Fruit fly (Drosophila melanogaster) whole organism, prepupa: ENCODE data around the gene CG32454.

ENCODE experiments used
- CG10631 ChIP-seq: fragments of 200-800 bp; sonication (Bioruptor generic); optimal IDR thresholded peaks from 2 replicates; lab custom pipeline; 2016; ENCODE audit warnings: missing biosample characterization, missing genetic modification characterization
- CG3032 ChIP-seq: fragments of 200-800 bp; optimal IDR thresholded peaks from 2 replicates; lab custom pipeline; 2019; ENCODE audit warnings: missing biosample characterization, mild to moderate bottlenecking, missing genetic modification characterization, moderate library complexity
- CG32006 ChIP-seq: fragments of 200-800 bp; sonication (Bioruptor generic); optimal IDR thresholded peaks from 3 replicates; lab custom pipeline; 2017; ENCODE audit warnings: missing biosample characterization, mild to moderate bottlenecking, missing genetic modification characterization
- CG8319 ChIP-seq: fragments of 200-800 bp; sonication (Bioruptor generic); optimal IDR thresholded peaks from 3 replicates; lab custom pipeline; 2016; ENCODE audit warnings: missing biosample characterization, missing genetic modification characterization
- Eip75B ChIP-seq: fragments of 200-800 bp; sonication (Bioruptor generic); optimal IDR thresholded peaks from 3 replicates; lab custom pipeline; 2016; ENCODE audit warnings: missing biosample characterization, missing genetic modification characterization
- Hr39 ChIP-seq: fragments of 200-800 bp; sonication (Bioruptor generic); optimal IDR thresholded peaks from 2 replicates; lab custom pipeline; 2016; ENCODE audit warnings: missing biosample characterization, missing genetic modification characterization
- Lpt ChIP-seq: fragments of 200-800 bp; sonication (Bioruptor generic); optimal IDR thresholded peaks from 3 replicates; lab custom pipeline; 2016; ENCODE audit warnings: missing biosample characterization, missing genetic modification characterization
- Sox102F ChIP-seq: fragments of 200-800 bp; sonication (Bioruptor generic); optimal IDR thresholded peaks from 2 replicates; lab custom pipeline; 2016; ENCODE audit warnings: missing biosample characterization, mild to moderate bottlenecking, missing genetic modification characterization
- acj6 ChIP-seq: fragments of 200-800 bp; sonication (Bioruptor generic); optimal IDR thresholded peaks from 3 replicates; lab custom pipeline; 2016; ENCODE audit warnings: missing biosample characterization, missing genetic modification characterization
- vri ChIP-seq: fragments of 200-800 bp; sonication (Bioruptor generic); optimal IDR thresholded peaks from 3 replicates; lab custom pipeline; 2016; ENCODE audit warnings: missing biosample characterization, mild to moderate bottlenecking, missing genetic modification characterization

dm6 chr3L:22713605-22714004 lies 16.0 kb upstream of the CG32454 start:
- TF ChIP-seq CG32006 (GFP tag; lab: Kevin White, UChicago): no peak
- TF ChIP-seq CG8319 (GFP tag; lab: Kevin White, UChicago): no peak
- TF ChIP-seq Eip75B: no peak
- TF ChIP-seq Hr39 (GFP tag; lab: Kevin White, UChicago): no peak
- TF ChIP-seq CG3032: no peak
- no peak for TF ChIP-seq CG10631
- TF ChIP-seq Lpt (GFP tag; lab: Kevin White, UChicago): no peak
- TF ChIP-seq vri (GFP tag; lab: Kevin White, UChicago): no peak
- TF ChIP-seq Sox102F (GFP tag; lab: Kevin White, UChicago): no peak
- no peak for TF ChIP-seq acj6 (GFP tag; lab: Kevin White, UChicago)
